Worm (Caenorhabditis elegans) whole organism, early embryonic: ENCODE measurements around the gene Y41C4A.7.

ENCODE experiments used
- B0310.2 ChIP-seq: sonication (generic microtip); optimal IDR thresholded peaks from 2 replicates; lab custom pipeline; 2016; ENCODE audit warnings: mild to moderate bottlenecking, missing genetic modification characterization, missing compliant biosample characterization
- aly-1 ChIP-seq: sonication (generic microtip); optimal IDR thresholded peaks from 2 replicates; lab custom pipeline; 2016; ENCODE audit warnings: missing genetic modification characterization, missing compliant biosample characterization
- ama-1 ChIP-seq: fragments of 150-350 bp; optimal IDR thresholded peaks from 2 replicates; lab custom pipeline; 2014
- ceh-13 ChIP-seq: fragments of 200-800 bp; sonication (Bioruptor generic); optimal IDR thresholded peaks from 2 replicates; lab custom pipeline; 2018; ENCODE audit warnings: mild to moderate bottlenecking, missing genetic modification characterization, missing compliant biosample characterization
- ceh-36 ChIP-seq: sonication (generic microtip); optimal IDR thresholded peaks from 2 replicates; lab custom pipeline; 2016; ENCODE audit warnings: missing genetic modification characterization, inconsistent platforms, missing compliant biosample characterization
- hmbx-1 ChIP-seq: sonication (generic microtip); optimal IDR thresholded peaks from 2 replicates; lab custom pipeline; 2016; ENCODE audit warnings: mild to moderate bottlenecking, missing genetic modification characterization, missing compliant biosample characterization
- hmg-4 ChIP-seq: fragments of 200-800 bp; sonication (Bioruptor generic); optimal IDR thresholded peaks from 2 replicates; lab custom pipeline; 2018; ENCODE audit warnings: mild to moderate bottlenecking, missing genetic modification characterization, missing compliant biosample characterization
- pes-1 ChIP-seq: fragments of 200-800 bp; sonication (Bioruptor generic); IDR thresholded peaks from 2 replicates; pipeline ENCODE4 v1.3.6; 2022; ENCODE audit warnings: missing genetic modification reagents, missing genetic modification characterization, missing compliant biosample characterization
- sea-1 ChIP-seq: fragments of 200-800 bp; sonication (Bioruptor generic); conservative IDR thresholded peaks from 2 replicates; pipeline ENCODE4 v1.3.6; 2022; ENCODE audit warnings: missing genetic modification characterization, missing compliant biosample characterization
- tra-4 ChIP-seq: sonication (generic microtip); optimal IDR thresholded peaks from 2 replicates; lab custom pipeline; 2017; ENCODE audit warnings: missing genetic modification characterization, missing compliant biosample characterization

ce11 chrIII:11721405-11721804 is 22.7 kb downstream of the Y41C4A.7 start, which contains the start of gene Y41C4A.32:
- TF ChIP-seq pes-1 (GFP tag; lab: Robert Waterston, UW), result no peak
- TF ChIP-seq sea-1 (GFP tag; lab: Robert Waterston, UW), result no peak
- no peak for TF ChIP-seq hmg-4 (GFP tag; lab: Kevin White, UChicago)
- no peak for TF ChIP-seq hmbx-1
- TF ChIP-seq ama-1 (lab: Kevin White, UChicago), result no peak
- no peak for TF ChIP-seq aly-1 (tag; lab: Kevin White, UChicago)
- TF ChIP-seq tra-4 (tag; lab: Kevin White, UChicago), result no peak
- TF ChIP-seq ceh-36 (tag; lab: Kevin White, UChicago), result no peak
- no peak for TF ChIP-seq B0310.2
- no peak for TF ChIP-seq ceh-13 (GFP tag; lab: Kevin White, UChicago)
